Worm (Caenorhabditis elegans): ENCODE data around the gene F54H5.3.

- TF ChIP-seq him-1 (tag; optimal IDR thresholded peaks at IDR 0.05) (no peak), dao-5 (tag; optimal IDR thresholded peaks at IDR 0.05) (no peak), W03F9.2 (tag; optimal IDR thresholded peaks at IDR 0.05) (no peak)
Observed at ce11 chrII:6619007-6619406, 3.0 kb upstream of the F54H5.3 start.

Measured in whole organism, L4/young adult.